Worm (Caenorhabditis elegans) whole organism, L4 larva: Measurements from ENCODE around the gene Y49A10A.2.

Source experiments
- F49E8.2 ChIP-seq: sonication (generic microtip); optimal IDR thresholded peaks from 2 replicates; lab custom pipeline; 2016; ENCODE audit warnings: missing compliant biosample characterization, mild to moderate bottlenecking, missing genetic modification characterization, borderline replicate concordance
- Y48G9A.11 ChIP-seq: fragments of 200-800 bp; sonication (Bioruptor generic); IDR thresholded peaks from 2 replicates; pipeline ENCODE4 v1.3.6; 2022; ENCODE audit warnings: missing genetic modification reagents, missing genetic modification characterization, missing compliant biosample characterization
- Y5F2A.4 ChIP-seq: fragments of 200-800 bp; sonication (Bioruptor generic); optimal IDR thresholded peaks from 2 replicates; lab custom pipeline; 2018; ENCODE audit warnings: mild to moderate bottlenecking, missing genetic modification characterization, missing compliant biosample characterization
- ZK337.2 ChIP-seq: fragments of 200-800 bp; sonication (Bioruptor generic); IDR thresholded peaks from 2 replicates; pipeline ENCODE4 v1.3.6; 2022; ENCODE audit warnings: missing genetic modification reagents, missing genetic modification characterization, missing compliant biosample characterization
- aha-1 ChIP-seq: fragments of 150-350 bp; peaks from one replicate; lab custom pipeline; 2014; ENCODE audit warnings: missing biosample characterization, missing genetic modification characterization
- cey-2 ChIP-seq: sonication (generic microtip); optimal IDR thresholded peaks from 3 replicates; lab custom pipeline; 2017; ENCODE audit warnings: missing genetic modification characterization, mild to moderate bottlenecking, missing compliant biosample characterization, antibody characterized with exemption, borderline replicate concordance; ENCODE audit not compliant: insufficient read depth
- daf-16 ChIP-seq, 3 experiments: sonication (generic microtip); optimal IDR thresholded peaks; 2 replicates each; lab custom pipeline; 2016 to 2017; ENCODE audit warnings: missing genetic modification characterization in 3 of 3, missing genetic modification reagents in 3 of 3, mild to moderate bottlenecking in 2 of 3, missing compliant biosample characterization in 2 of 3, missing biosample characterization in 1 of 3, moderate library complexity in 1 of 3
- dmd-6 ChIP-seq: fragments of 200-800 bp; sonication (Bioruptor generic); IDR thresholded peaks from 2 replicates; pipeline ENCODE4 v1.3.6; 2022; ENCODE audit warnings: missing genetic modification reagents, missing genetic modification characterization, missing compliant biosample characterization
- dmd-8 ChIP-seq: fragments of 200-800 bp; sonication (Bioruptor generic); IDR thresholded peaks from 2 replicates; pipeline ENCODE4 v1.3.6; 2022; ENCODE audit warnings: missing genetic modification characterization, missing compliant biosample characterization
- fos-1 ChIP-seq: fragments of 150-350 bp; optimal IDR thresholded peaks from 2 replicates; lab custom pipeline; 2014; ENCODE audit warnings: missing biosample characterization, missing genetic modification characterization
- hif-1 ChIP-seq, 2 experiments: sonication (generic microtip); optimal IDR thresholded peaks; 2 replicates each; lab custom pipeline; 2016 to 2017; ENCODE audit warnings: missing compliant biosample characterization in 2 of 2, missing genetic modification characterization in 2 of 2, missing genetic modification reagents in 2 of 2, missing genotype in 2 of 2, mild to moderate bottlenecking in 1 of 2
- hlh-11 ChIP-seq: fragments of 200-800 bp; sonication (Bioruptor generic); optimal IDR thresholded peaks from 2 replicates; lab custom pipeline; 2018; ENCODE audit warnings: mild to moderate bottlenecking, missing genetic modification characterization, missing compliant biosample characterization
- hmg-1.1 ChIP-seq: fragments of 200-800 bp; sonication (Bioruptor generic); IDR thresholded peaks from 2 replicates; pipeline ENCODE4 v1.3.6; 2022; ENCODE audit warnings: missing genetic modification reagents, missing genetic modification characterization, missing compliant biosample characterization
- jun-1 ChIP-seq: fragments of 150-350 bp; optimal IDR thresholded peaks from 2 replicates; lab custom pipeline; 2014; ENCODE audit warnings: missing biosample characterization, missing genetic modification reagents, missing genetic modification characterization
- lin-15B ChIP-seq: fragments of 150-350 bp; sonication (generic microtip); optimal IDR thresholded peaks from 3 replicates; lab custom pipeline; 2014; ENCODE audit warnings: missing biosample characterization, missing genetic modification characterization
- lin-29 ChIP-seq: fragments of 200-800 bp; sonication (Bioruptor generic); IDR thresholded peaks from 2 replicates; pipeline ENCODE4 v1.3.6; 2022; ENCODE audit warnings: missing genetic modification reagents, missing genetic modification characterization, missing compliant biosample characterization
- lin-39 ChIP-seq: fragments of 150-350 bp; optimal IDR thresholded peaks from 2 replicates; lab custom pipeline; 2014; ENCODE audit warnings: missing biosample characterization, missing genetic modification reagents, missing genetic modification characterization
- madf-5 ChIP-seq, 2 experiments: fragments of 200-800 bp; sonication (Bioruptor generic); IDR thresholded peaks; 2 replicates each; pipeline ENCODE4 v1.3.6; 2022; ENCODE audit warnings: missing compliant biosample characterization in 2 of 2, missing genetic modification characterization in 2 of 2
- madf-9 ChIP-seq: fragments of 200-800 bp; sonication (Bioruptor generic); conservative IDR thresholded peaks from 2 replicates; pipeline ENCODE4 v1.3.6; 2022; ENCODE audit warnings: missing genetic modification reagents, missing genetic modification characterization, missing compliant biosample characterization
- mdl-1 ChIP-seq, 2 experiments: fragments of 150-350 bp in 1 of 2; sonication (generic microtip) in 1 of 2; optimal IDR thresholded peaks; 2 replicates each; lab custom pipeline; 2014 to 2017; ENCODE audit warnings: missing biosample characterization in 2 of 2, missing genetic modification characterization in 2 of 2
- mes-2 ChIP-seq: sonication (generic microtip); optimal IDR thresholded peaks from 2 replicates; lab custom pipeline; 2016; ENCODE audit warnings: missing genotype, mild to moderate bottlenecking, missing genetic modification characterization, missing compliant biosample characterization; ENCODE audit not compliant: poor library complexity, severe bottlenecking
- mxl-2 ChIP-seq: fragments of 200-800 bp; sonication (Bioruptor generic); conservative IDR thresholded peaks from 2 replicates; pipeline ENCODE4 v1.3.6; 2022; ENCODE audit warnings: missing genetic modification reagents, missing genetic modification characterization, missing compliant biosample characterization
- nhr-11 ChIP-seq: fragments of 150-350 bp; optimal IDR thresholded peaks from 2 replicates; lab custom pipeline; 2014; ENCODE audit warnings: missing biosample characterization, missing genetic modification characterization
- nhr-41 ChIP-seq: fragments of 200-800 bp; sonication (Bioruptor generic); IDR thresholded peaks from 2 replicates; pipeline ENCODE4 v1.3.6; 2022; ENCODE audit warnings: missing genetic modification reagents, missing genetic modification characterization, missing compliant biosample characterization
- nhr-76 ChIP-seq: fragments of 150-350 bp; optimal IDR thresholded peaks from 2 replicates; lab custom pipeline; 2014; ENCODE audit warnings: missing biosample characterization, missing genetic modification characterization
- rbr-2 ChIP-seq: sonication (generic microtip); optimal IDR thresholded peaks from 2 replicates; lab custom pipeline; 2016; ENCODE audit warnings: missing genotype, missing genetic modification characterization, missing compliant biosample characterization
- saeg-2 ChIP-seq: fragments of 200-800 bp; sonication (Bioruptor generic); IDR thresholded peaks from 2 replicates; pipeline ENCODE4 v1.3.6; 2022; ENCODE audit warnings: missing genetic modification reagents, missing genetic modification characterization, missing compliant biosample characterization
- unc-62 ChIP-seq, 3 experiments: fragments of 150-350 bp in 1 of 3; sonication (generic microtip); optimal IDR thresholded peaks in 2 of 3; peaks in 1 of 3; 1 replicate in 1 of 3; 2 replicates in 2 of 3; lab custom pipeline; 2014 to 2017; ENCODE audit warnings: missing biosample characterization in 3 of 3, missing genetic modification characterization in 3 of 3, missing genetic modification reagents in 3 of 3, missing genotype in 1 of 3
- ztf-7 ChIP-seq: fragments of 150-350 bp; optimal IDR thresholded peaks from 2 replicates; lab custom pipeline; 2014; ENCODE audit warnings: missing biosample characterization, missing genetic modification characterization

The Y49A10A.2 gene

DNA sequence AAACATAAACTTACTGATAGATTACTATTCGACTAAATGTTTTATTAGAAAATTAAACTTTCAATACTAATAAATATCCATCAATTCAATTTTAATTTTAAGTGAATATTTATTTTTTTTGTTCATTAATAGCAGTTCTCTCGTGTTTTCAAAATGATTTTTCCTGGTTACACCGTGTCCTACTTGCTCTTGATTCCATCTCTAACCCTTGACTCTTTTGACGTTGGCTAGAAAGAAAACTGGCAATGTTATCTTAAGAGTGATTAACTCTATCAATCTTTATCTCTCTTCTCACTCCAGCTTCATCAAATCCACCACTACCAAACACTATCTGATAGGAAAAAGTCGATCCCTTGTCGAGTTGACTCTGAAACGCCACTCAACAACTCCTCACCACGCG, 40.0 kb upstream of the Y49A10A.2 start, which contains the start of gene acr-8:
acr-8 (plus strand) TSS at position 301 of the 400 bp plus-strand sequence.
- TF ChIP-seq mdl-1 (tag; optimal IDR thresholded peaks at IDR 0.05; lab: Kevin White, UChicago): no peak
- TF ChIP-seq unc-62 (GFP tag; optimal IDR thresholded peaks at IDR 0.05 in 1 of 2; lab: Kevin White, UChicago): peak in 1 of 2 experiments; percentile 53
- TF ChIP-seq unc-62 (tag; optimal IDR thresholded peaks at IDR 0.05; lab: Kevin White, UChicago): no peak

DNA sequence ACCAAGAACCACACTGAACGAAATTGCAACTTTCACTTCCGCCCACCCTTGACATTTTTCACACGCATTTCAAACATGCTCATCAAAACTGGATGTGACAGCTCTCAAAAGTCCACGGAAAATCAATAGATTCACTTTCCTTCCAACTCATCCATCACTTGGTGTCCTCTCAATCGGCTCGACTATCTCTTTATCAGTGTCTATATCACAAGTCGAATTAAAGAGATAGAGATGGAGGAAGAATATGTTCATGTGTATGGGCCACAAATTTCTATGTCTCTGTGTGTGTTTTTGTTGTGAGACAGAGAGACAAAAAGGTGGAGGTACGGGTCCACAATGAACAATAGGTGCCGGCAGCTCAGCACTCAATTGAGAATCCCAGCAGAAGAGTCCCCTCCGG, 38.1 kb upstream of the Y49A10A.2 start:
- TF ChIP-seq ztf-7 (tag; lab: Kevin White, UChicago): no peak
- no peak for TF ChIP-seq Y48G9A.11 (GFP tag; lab: Robert Waterston, UW)
- TF ChIP-seq F49E8.2 (tag; lab: Kevin White, UChicago): no peak
- TF ChIP-seq fos-1: no peak
- TF ChIP-seq, all 104 proteins: peak for 0

ce11 chrX:10406850-10407249, 34.4 kb upstream of the Y49A10A.2 start, which contains the start of gene ZC504.1:
Gene ZC504.1, plus strand, starts transcription at chrX:10407150.
- TF ChIP-seq rbr-2 (tag; lab: Kevin White, UChicago) (no peak), cey-2 (no peak), nhr-76 (tag; lab: Kevin White, UChicago) (no peak), lin-29 (GFP tag; lab: Robert Waterston, UW) (no peak), hlh-11 (tag; lab: Kevin White, UChicago) (no peak)

DNA sequence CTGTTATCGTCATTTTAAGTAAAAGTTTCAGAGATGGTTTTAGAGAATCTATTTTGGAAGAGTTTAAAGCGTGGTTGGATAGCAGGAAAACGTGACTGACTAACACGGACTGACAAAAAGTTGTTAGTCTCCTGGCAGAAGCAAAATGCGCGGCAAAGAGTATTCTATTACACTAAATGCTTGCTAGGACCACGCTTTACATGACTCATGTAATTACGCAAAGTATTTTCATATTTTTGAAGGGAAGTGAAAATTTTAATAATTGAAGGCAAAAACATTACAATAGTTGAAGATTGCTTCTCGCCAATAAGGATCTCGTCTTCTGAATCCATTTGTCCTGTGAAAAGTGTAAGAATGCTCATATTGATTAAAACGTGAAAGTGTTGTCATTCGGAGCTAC, 33.7 kb upstream of the Y49A10A.2 start, which contains the start of gene gur-3:
gur-3 (minus strand) TSS at position 101 of the 400 bp plus-strand sequence.
- TF ChIP-seq saeg-2 (GFP tag; lab: Robert Waterston, UW) (no peak), hif-1 (tag; optimal IDR thresholded peaks at IDR 0.05; lab: Kevin White, UChicago) (no peak), mxl-2 (GFP tag; lab: Robert Waterston, UW) (no peak), hmg-1.1 (GFP tag; lab: Robert Waterston, UW) (no peak)

- TF ChIP-seq madf-5 (GFP tag; IDR thresholded peaks at IDR 0.05; lab: Robert Waterston, UW) (no peak), lin-15B (tag; lab: Kevin White, UChicago) (no peak), Y5F2A.4 (no peak), nhr-11 (tag; lab: Kevin White, UChicago) (no peak), aha-1 (no peak), dmd-6 (no peak), daf-16 (GFP tag; optimal IDR thresholded peaks at IDR 0.05; lab: Kevin White, UChicago) (no peak), daf-16 (tag; optimal IDR thresholded peaks at IDR 0.05; lab: Kevin White, UChicago) (no peak), unc-62 (GFP tag; optimal IDR thresholded peaks at IDR 0.05 in 1 of 2; lab: Kevin White, UChicago) (peak in 1 of 2 experiments; percentile 98), unc-62 (tag; optimal IDR thresholded peaks at IDR 0.05; lab: Kevin White, UChicago) (no peak), ZK337.2 (GFP tag; lab: Robert Waterston, UW) (no peak)
- TF ChIP-seq, all 104 proteins: peak for 1
These were observed 31.6 kb upstream of the Y49A10A.2 start for ce11 chrX:10404051-10404450.

DNA sequence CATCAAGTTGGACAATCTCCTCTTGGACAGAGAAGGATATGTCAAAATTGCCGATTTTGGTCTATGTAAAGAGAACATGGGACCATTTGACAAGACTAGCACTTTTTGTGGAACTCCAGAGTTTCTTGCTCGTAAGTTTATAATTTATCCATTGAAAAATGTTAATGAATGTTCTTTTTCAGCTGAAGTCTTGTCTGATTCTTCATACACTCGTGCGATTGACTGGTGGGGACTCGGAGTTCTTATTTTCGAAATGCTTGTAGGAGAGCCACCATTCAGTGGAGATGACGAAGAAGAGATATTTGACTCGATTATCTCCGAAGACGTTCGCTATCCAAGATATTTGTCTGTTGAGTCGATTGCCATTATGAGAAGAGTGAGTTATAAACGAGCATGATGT, 28.7 kb upstream of the Y49A10A.2 start:
- TF ChIP-seq mes-2 (tag; lab: Kevin White, UChicago) (no peak), jun-1 (tag; lab: Kevin White, UChicago) (no peak), madf-9 (no peak), unc-62 (GFP tag; optimal IDR thresholded peaks at IDR 0.05 in 1 of 2; lab: Kevin White, UChicago) (peak in 1 of 2 experiments; percentile 91), unc-62 (tag; optimal IDR thresholded peaks at IDR 0.05; lab: Kevin White, UChicago) (no peak), dmd-8 (GFP tag; lab: Robert Waterston, UW) (no peak), nhr-41 (GFP tag; lab: Robert Waterston, UW) (no peak), lin-39 (no peak)
